Fruit fly (Drosophila melanogaster) whole organism, embryonic: Measurements from ENCODE around the gene CG16779.

Experiments
- Bgb ChIP-seq: fragments of 200-800 bp; sonication (Bioruptor generic); IDR thresholded peaks from 2 replicates; pipeline ENCODE4 v1.3.6; 2022; ENCODE audit warnings: missing biosample characterization, missing genetic modification characterization; ENCODE audit not compliant: partially characterized antibody
- CG10274 ChIP-seq: fragments of 200-800 bp; sonication (Bioruptor generic); optimal IDR thresholded peaks from 3 replicates; lab custom pipeline; 2017; ENCODE audit warnings: missing biosample characterization, mild to moderate bottlenecking, missing genetic modification characterization
- CG10654 ChIP-seq: fragments of 200-800 bp; sonication (Bioruptor generic); optimal IDR thresholded peaks from 2 replicates; lab custom pipeline; 2016; ENCODE audit warnings: missing biosample characterization, missing genetic modification characterization
- CG11093 ChIP-seq: fragments of 200-800 bp; sonication (Bioruptor generic); IDR thresholded peaks from 3 replicates; pipeline ENCODE4 v1.3.6; 2022; ENCODE audit warnings: missing biosample characterization, missing genetic modification characterization
- CG11456 ChIP-seq: fragments of 200-800 bp; sonication (Bioruptor generic); IDR thresholded peaks from 3 replicates; pipeline ENCODE4 v1.3.6; 2022; ENCODE audit warnings: missing biosample characterization, missing genetic modification characterization
- CG12155 ChIP-seq: fragments of 200-800 bp; sonication (Bioruptor generic); optimal IDR thresholded peaks from 3 replicates; lab custom pipeline; 2016; ENCODE audit warnings: missing biosample characterization, missing genetic modification characterization
- CG12391 ChIP-seq: fragments of 200-800 bp; sonication (Bioruptor generic); optimal IDR thresholded peaks from 3 replicates; lab custom pipeline; 2018; ENCODE audit warnings: missing biosample characterization, mild to moderate bottlenecking, missing genetic modification characterization, moderate library complexity
- CG12744 ChIP-seq: fragments of 200-800 bp; sonication (Bioruptor generic); optimal IDR thresholded peaks from 2 replicates; lab custom pipeline; 2016; ENCODE audit warnings: missing biosample characterization, missing genetic modification characterization
- CG13775 ChIP-seq: fragments of 200-800 bp; sonication (Bioruptor generic); optimal IDR thresholded peaks from 3 replicates; lab custom pipeline; 2017; ENCODE audit warnings: missing biosample characterization, mild to moderate bottlenecking, missing genetic modification characterization
- CG16779 ChIP-seq: fragments of 200-800 bp; sonication (Bioruptor generic); IDR thresholded peaks from 2 replicates; pipeline ENCODE4 v1.3.6; 2022; ENCODE audit warnings: missing biosample characterization, missing genetic modification characterization
- CG17385 ChIP-seq: fragments of 200-800 bp; sonication (Bioruptor generic); optimal IDR thresholded peaks from 3 replicates; lab custom pipeline; 2018; ENCODE audit warnings: missing biosample characterization, mild to moderate bottlenecking, missing genetic modification characterization
- CG1792 ChIP-seq: fragments of 200-800 bp; sonication (Bioruptor generic); optimal IDR thresholded peaks from 2 replicates; lab custom pipeline; 2016; ENCODE audit warnings: missing biosample characterization, missing genetic modification characterization
- CG18764 ChIP-seq: fragments of 200-800 bp; sonication (Bioruptor generic); optimal IDR thresholded peaks from 3 replicates; lab custom pipeline; 2016; ENCODE audit warnings: missing biosample characterization, missing genetic modification characterization
- CG32532 ChIP-seq: fragments of 200-800 bp; sonication (Bioruptor generic); IDR thresholded peaks from 2 replicates; pipeline ENCODE4 v1.3.6; 2022; ENCODE audit warnings: missing biosample characterization, missing genetic modification characterization
- CG3847 ChIP-seq: fragments of 200-800 bp; sonication (Bioruptor generic); IDR thresholded peaks from 2 replicates; pipeline ENCODE4 v1.3.6; 2022; ENCODE audit warnings: missing biosample characterization, missing genetic modification characterization
- CG4282 ChIP-seq: fragments of 200-800 bp; sonication (Bioruptor generic); optimal IDR thresholded peaks from 2 replicates; lab custom pipeline; 2016; ENCODE audit warnings: missing biosample characterization, missing genetic modification characterization
- CG4617 ChIP-seq: fragments of 200-800 bp; sonication (Bioruptor generic); optimal IDR thresholded peaks from 3 replicates; lab custom pipeline; 2016; ENCODE audit warnings: missing biosample characterization, missing genetic modification characterization, borderline replicate concordance
- CG7372 ChIP-seq: fragments of 200-800 bp; sonication (Bioruptor generic); IDR thresholded peaks from 2 replicates; pipeline ENCODE4 v1.3.6; 2022; ENCODE audit warnings: missing biosample characterization, missing genetic modification characterization
- Dad ChIP-seq: fragments of 200-800 bp; sonication (Bioruptor generic); optimal IDR thresholded peaks from 3 replicates; lab custom pipeline; 2016; ENCODE audit warnings: missing biosample characterization, missing genetic modification characterization
- Dek ChIP-seq: fragments of 200-800 bp; sonication (Bioruptor generic); optimal IDR thresholded peaks from 3 replicates; lab custom pipeline; 2019; ENCODE audit warnings: missing biosample characterization, mild to moderate bottlenecking, missing genetic modification characterization, moderate library complexity
- E2f2 ChIP-seq: fragments of 200-800 bp; sonication (Bioruptor generic); IDR thresholded peaks from 2 replicates; pipeline ENCODE4 v1.3.6; 2022; ENCODE audit warnings: missing biosample characterization, missing genetic modification characterization
- Gsc ChIP-seq: fragments of 200-800 bp; sonication (Bioruptor generic); IDR thresholded peaks from 2 replicates; pipeline ENCODE4 v1.3.6; 2022; ENCODE audit warnings: missing biosample characterization, missing genetic modification characterization
- Mad ChIP-seq: fragments of 200-800 bp; sonication (Bioruptor generic); optimal IDR thresholded peaks from 2 replicates; lab custom pipeline; 2016; ENCODE audit warnings: missing biosample characterization, missing genetic modification characterization
- Neu2 ChIP-seq: fragments of 200-800 bp; sonication (Bioruptor generic); optimal IDR thresholded peaks from 3 replicates; lab custom pipeline; 2016; ENCODE audit warnings: missing biosample characterization, missing genetic modification characterization, borderline replicate concordance
- Sry-β ChIP-seq: fragments of 200-800 bp; sonication (Bioruptor generic); optimal IDR thresholded peaks from 2 replicates; lab custom pipeline; 2018; ENCODE audit warnings: missing biosample characterization, mild to moderate bottlenecking, missing genetic modification characterization, moderate library complexity
- Sry-δ ChIP-seq: fragments of 200-800 bp; sonication (Bioruptor generic); optimal IDR thresholded peaks from 2 replicates; lab custom pipeline; 2016; ENCODE audit warnings: missing biosample characterization, missing genetic modification characterization
- Stat92E ChIP-seq, 3 experiments: fragments of >200 bp in 2 of 3; fragments of 200-800 bp in 1 of 3; sonication (Bioruptor generic) in 1 of 3; optimal IDR thresholded peaks; 2 replicates each; lab custom pipeline; 2017 to 2019; ENCODE audit warnings: missing biosample characterization in 3 of 3, missing genetic modification characterization in 3 of 3, mild to moderate bottlenecking in 1 of 3, moderate library complexity in 1 of 3
- TFAM ChIP-seq: fragments of 200-800 bp; sonication (Bioruptor generic); optimal IDR thresholded peaks from 2 replicates; lab custom pipeline; 2017; ENCODE audit warnings: missing biosample characterization, missing genetic modification characterization, inconsistent platforms
- ase ChIP-seq: fragments of 200-800 bp; sonication (Bioruptor generic); IDR thresholded peaks from 3 replicates; pipeline ENCODE4 v1.3.6; 2022; ENCODE audit warnings: missing biosample characterization, missing genetic modification characterization
- bab2 ChIP-seq: fragments of 200-800 bp; sonication (Bioruptor generic); optimal IDR thresholded peaks from 2 replicates; lab custom pipeline; 2016; ENCODE audit warnings: missing biosample characterization, missing genetic modification characterization
- fd102C ChIP-seq: fragments of 200-800 bp; sonication (Bioruptor generic); optimal IDR thresholded peaks from 2 replicates; lab custom pipeline; 2018; ENCODE audit warnings: missing biosample characterization, mild to moderate bottlenecking, missing genetic modification characterization, moderate library complexity
- fu2 ChIP-seq: fragments of 200-800 bp; sonication (Bioruptor generic); optimal IDR thresholded peaks from 2 replicates; lab custom pipeline; 2016; ENCODE audit warnings: missing biosample characterization, missing genetic modification characterization
- gcm2 ChIP-seq: fragments of 200-800 bp; sonication (Bioruptor generic); optimal IDR thresholded peaks from 2 replicates; lab custom pipeline; 2016; ENCODE audit warnings: missing biosample characterization, missing genetic modification characterization
- gfzf ChIP-seq: fragments of 200-800 bp; sonication (Bioruptor generic); optimal IDR thresholded peaks from 2 replicates; lab custom pipeline; 2016; ENCODE audit warnings: missing biosample characterization, mild to moderate bottlenecking, missing genetic modification characterization, moderate library complexity
- gro ChIP-seq: fragments of 200-800 bp; sonication (Bioruptor generic); optimal IDR thresholded peaks from 2 replicates; lab custom pipeline; 2016; ENCODE audit warnings: missing biosample characterization, missing genetic modification characterization
- h ChIP-seq: fragments of >200 bp; optimal IDR thresholded peaks from 2 replicates; lab custom pipeline; 2017
- her ChIP-seq: fragments of 200-800 bp; sonication (Bioruptor generic); optimal IDR thresholded peaks from 2 replicates; lab custom pipeline; 2016; ENCODE audit warnings: missing biosample characterization, missing genetic modification characterization
- klu ChIP-seq: fragments of 200-800 bp; sonication (Bioruptor generic); IDR thresholded peaks from 2 replicates; pipeline ENCODE4 v1.3.6; 2022; ENCODE audit warnings: missing biosample characterization, missing genetic modification characterization
- oc ChIP-seq: fragments of 200-800 bp; sonication (Bioruptor generic); optimal IDR thresholded peaks from 2 replicates; lab custom pipeline; 2018; ENCODE audit warnings: missing biosample characterization, mild to moderate bottlenecking, missing genetic modification characterization, moderate library complexity
- pan ChIP-seq, 4 experiments: fragments of >200 bp in 3 of 4; fragments of 200-800 bp in 1 of 4; sonication (Bioruptor generic) in 1 of 4; optimal IDR thresholded peaks in 3 of 4; IDR thresholded peaks in 1 of 4; 2 replicates each; pipeline versions ENCODE4 v1.3.6 to Lab custom; 2017 to 2022; ENCODE audit warnings: missing biosample characterization in 2 of 4, missing genetic modification characterization in 2 of 4, mixed read lengths in 1 of 4
- pzg ChIP-seq: fragments of 200-800 bp; sonication (Bioruptor generic); optimal IDR thresholded peaks from 3 replicates; lab custom pipeline; 2018; ENCODE audit warnings: missing biosample characterization, mild to moderate bottlenecking, missing genetic modification characterization, moderate library complexity
- rib ChIP-seq: fragments of 200-800 bp; sonication (Bioruptor generic); IDR thresholded peaks from 2 replicates; pipeline ENCODE4 v1.3.6; 2022; ENCODE audit warnings: missing biosample characterization, missing genetic modification characterization
- scrt ChIP-seq: fragments of 200-800 bp; sonication (Bioruptor generic); optimal IDR thresholded peaks from 2 replicates; lab custom pipeline; 2018; ENCODE audit warnings: missing biosample characterization, mild to moderate bottlenecking, missing genetic modification characterization, moderate library complexity
- sens-2 ChIP-seq: fragments of 200-800 bp; sonication (Bioruptor generic); IDR thresholded peaks from 2 replicates; pipeline ENCODE4 v1.3.6; 2022; ENCODE audit warnings: missing biosample characterization, missing genetic modification characterization
- sna ChIP-seq: fragments of 200-800 bp; sonication (Bioruptor generic); IDR thresholded peaks from 2 replicates; pipeline ENCODE4 v1.3.6; 2022; ENCODE audit warnings: missing biosample characterization, missing genetic modification characterization; ENCODE audit not compliant: partially characterized antibody
- ssp ChIP-seq: fragments of 200-800 bp; sonication (Bioruptor generic); IDR thresholded peaks from 2 replicates; pipeline ENCODE4 v1.3.6; 2022; ENCODE audit warnings: missing biosample characterization, missing genetic modification characterization
- stwl ChIP-seq: fragments of 200-800 bp; sonication (Bioruptor generic); optimal IDR thresholded peaks from 3 replicates; lab custom pipeline; 2018; ENCODE audit warnings: missing biosample characterization, mild to moderate bottlenecking, missing genetic modification characterization, moderate library complexity
- toy ChIP-seq: fragments of 200-800 bp; sonication (Bioruptor generic); IDR thresholded peaks from 2 replicates; pipeline ENCODE4 v1.3.6; 2022; ENCODE audit warnings: missing biosample characterization, missing genetic modification characterization
- unc-4 ChIP-seq: fragments of 200-800 bp; sonication (Bioruptor generic); IDR thresholded peaks from 2 replicates; pipeline ENCODE4 v1.3.6; 2022; ENCODE audit warnings: missing biosample characterization, missing genetic modification characterization; ENCODE audit not compliant: partially characterized antibody
- zen ChIP-seq: fragments of 200-800 bp; sonication (Bioruptor generic); optimal IDR thresholded peaks from 3 replicates; lab custom pipeline; 2018; ENCODE audit warnings: missing biosample characterization, mild to moderate bottlenecking, missing genetic modification characterization, moderate library complexity

CG16779 gene

dm6 chr3R:9534125-9534496, 40.6 kb upstream of the CG16779 start (continued):
- peak; percentile 81 for TF ChIP-seq scrt (GFP tag; lab: Kevin White, UChicago)
- TF ChIP-seq CG11093 (GFP tag; lab: Robert Waterston, UW), result peak; percentile 89
- TF ChIP-seq CG16779 (GFP tag; lab: Robert Waterston, UW), result peak; percentile 60
- no peak for TF ChIP-seq unc-4 (GFP tag; lab: Robert Waterston, UW)
- TF ChIP-seq stwl (tag; lab: Kevin White, UChicago), result no peak
- TF ChIP-seq Stat92E (GFP tag; optimal IDR thresholded peaks at IDR 0.05; lab: Kevin White, UChicago), result peak in 1 of 3 experiments; percentile 52
- TF ChIP-seq oc, result peak; percentile 95
- peak; percentile 75 for TF ChIP-seq toy
- peak; percentile 88 for TF ChIP-seq gro (GFP tag; lab: Kevin White, UChicago)
- peak; percentile 95 for TF ChIP-seq CG12391 (tag; lab: Kevin White, UChicago)
- TF ChIP-seq CG32532 (GFP tag; lab: Robert Waterston, UW), result peak; percentile 93
- TF ChIP-seq fd102C, result no peak
- peak; percentile 92 for TF ChIP-seq sens-2 (GFP tag; lab: Robert Waterston, UW)
- peak; percentile 87 for TF ChIP-seq Dad
- peak; percentile 88 for TF ChIP-seq CG18764 (GFP tag; lab: Kevin White, UChicago)
- peak; percentile 82 for TF ChIP-seq zen
- peak; percentile 84 for TF ChIP-seq her (GFP tag; lab: Kevin White, UChicago)
- peak; percentile 88 for TF ChIP-seq Mad (GFP tag; lab: Kevin White, UChicago)
- peak; percentile 89 for TF ChIP-seq CG12155 (GFP tag; lab: Kevin White, UChicago)
- TF ChIP-seq Dek (tag; lab: Kevin White, UChicago), result peak; percentile 90
- TF ChIP-seq Gsc (GFP tag; lab: Robert Waterston, UW), result no peak; the same call in 1 of the 2 replicates
- peak; percentile 79 for TF ChIP-seq fu2
- no peak for TF ChIP-seq sna (GFP tag; lab: Robert Waterston, UW)
- peak; percentile 55 for TF ChIP-seq CG4617 (GFP tag; lab: Kevin White, UChicago)
- peak; percentile 53; the same call in 1 of the 2 replicates for TF ChIP-seq rib (GFP tag; lab: Robert Waterston, UW)
- peak; percentile 89 for TF ChIP-seq CG12744 (GFP tag; lab: Kevin White, UChicago)
- TF ChIP-seq E2f2 (GFP tag; lab: Robert Waterston, UW), result peak; percentile 71
- TF ChIP-seq Bgb, result no peak
- TF ChIP-seq CG17385, result peak; percentile 89
- peak; percentile 50 for TF ChIP-seq gcm2 (GFP tag; lab: Kevin White, UChicago)
- no peak; the same call in 1 of the 2 replicates for TF ChIP-seq CG3847
- TF ChIP-seq CG7372 (GFP tag; lab: Robert Waterston, UW), result peak; percentile 87
- TF ChIP-seq CG11456 (GFP tag; lab: Robert Waterston, UW), result peak; percentile 88; the same call in 2 of the 3 replicates
- TF ChIP-seq CG1792 (GFP tag; lab: Kevin White, UChicago), result peak; percentile 92
- TF ChIP-seq klu (GFP tag; lab: Robert Waterston, UW), result peak; percentile 70
- peak; percentile 59 for TF ChIP-seq Sry-β (GFP tag; lab: Kevin White, UChicago)
- TF ChIP-seq pan (optimal IDR thresholded peaks at IDR 0.05; lab: Kevin White, UChicago), result no peak
- peak in 1 of 2 experiments; percentile 93 for TF ChIP-seq pan (GFP tag; optimal IDR thresholded peaks at IDR 0.05 in 1 of 2, IDR thresholded peaks at IDR 0.05 in 1 of 2)
- peak; percentile 3 for TF ChIP-seq gfzf (GFP tag; lab: Kevin White, UChicago)
- peak; percentile 83 for TF ChIP-seq CG13775 (GFP tag; lab: Kevin White, UChicago)
- TF ChIP-seq bab2, result peak; percentile 95
- peak; percentile 64 for TF ChIP-seq Sry-δ (GFP tag; lab: Kevin White, UChicago)
- peak; percentile 51 for TF ChIP-seq CG4282
- no peak for TF ChIP-seq h (lab: Kevin White, UChicago)
- peak; percentile 82 for TF ChIP-seq ssp (GFP tag; lab: Robert Waterston, UW)
- TF ChIP-seq TFAM (GFP tag; lab: Kevin White, UChicago), result peak; percentile 65
- no peak for TF ChIP-seq pzg (GFP tag; lab: Kevin White, UChicago)
- TF ChIP-seq CG10654 (GFP tag; lab: Kevin White, UChicago), result peak; percentile 91
- peak; percentile 93 for TF ChIP-seq ase (GFP tag; lab: Robert Waterston, UW)
- TF ChIP-seq Neu2 (GFP tag; lab: Kevin White, UChicago), result peak; percentile 4
- TF ChIP-seq CG10274, result peak; percentile 61
